Fruit fly (Drosophila melanogaster): Measurements from ENCODE around the gene GCS1.

The GCS1 gene

DNA sequence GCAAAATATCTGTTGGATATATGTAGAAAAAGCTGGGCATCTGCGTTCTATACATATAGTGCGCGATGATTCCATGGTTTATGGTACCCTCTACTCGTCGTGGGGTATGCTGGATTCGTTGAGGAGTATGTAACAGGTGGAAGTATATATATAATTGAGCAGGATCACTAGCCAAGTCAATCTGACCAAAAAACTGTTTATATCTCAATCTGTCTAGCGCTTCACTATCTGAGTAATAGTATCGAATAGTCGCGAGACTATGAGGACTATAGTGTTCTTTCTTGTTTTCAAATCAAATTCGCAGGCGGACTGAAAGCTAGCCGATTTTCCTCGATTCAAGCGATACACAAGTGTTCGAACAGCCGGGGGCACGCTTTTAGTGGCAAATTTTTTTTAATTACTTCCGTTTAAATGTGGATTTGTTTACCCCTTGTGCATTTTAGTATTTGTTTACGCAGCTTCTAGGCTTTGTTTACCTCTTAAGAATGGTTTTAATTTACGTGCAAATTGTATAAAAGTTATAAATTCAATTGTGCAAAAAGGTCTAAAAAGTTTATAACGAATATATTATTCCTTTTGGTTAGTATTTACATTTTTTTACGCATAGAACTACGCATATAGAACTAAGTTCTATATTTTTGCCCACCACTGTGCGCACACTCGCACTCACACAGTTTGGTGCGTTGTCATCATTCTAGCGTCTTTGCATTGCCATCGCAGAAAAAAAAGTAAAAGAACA, 43.0 kb upstream of the GCS1 start (continued):
- peak; percentile 85 for TF ChIP-seq CG13624 (GFP tag; optimal IDR thresholded peaks at IDR 0.05)
- TF ChIP-seq Abd-B (GFP tag; optimal IDR thresholded peaks at IDR 0.05): peak; percentile 74
- TF ChIP-seq gfzf (GFP tag; optimal IDR thresholded peaks at IDR 0.05): no peak
- peak; percentile 39 for TF ChIP-seq CG7928 (GFP tag; optimal IDR thresholded peaks at IDR 0.05)
- no peak for TF ChIP-seq CG1832 (GFP tag; optimal IDR thresholded peaks at IDR 0.05)
- no peak for TF ChIP-seq Scr (GFP tag; IDR thresholded peaks at IDR 0.05; ENCODE audit: partially characterized antibody)
- peak; percentile 63 for TF ChIP-seq slou (GFP tag; optimal IDR thresholded peaks at IDR 0.05)
- peak; percentile 47 for TF ChIP-seq CG3065 (GFP tag; optimal IDR thresholded peaks at IDR 0.05)
- peak; percentile 86 for TF ChIP-seq CG14014 (GFP tag; IDR thresholded peaks at IDR 0.05)
- peak; percentile 84 for TF ChIP-seq CG11247 (GFP tag; IDR thresholded peaks at IDR 0.05)
- TF ChIP-seq gsb (GFP tag; IDR thresholded peaks at IDR 0.05): peak; percentile 64
- peak; percentile 42 for TF ChIP-seq disco-r (GFP tag; optimal IDR thresholded peaks at IDR 0.05)
- peak; percentile 78 for TF ChIP-seq grau (tag; optimal IDR thresholded peaks at IDR 0.05)
- TF ChIP-seq CG17359 (tag; optimal IDR thresholded peaks at IDR 0.05): peak; percentile 80
- peak; percentile 77 for TF ChIP-seq gcm2 (GFP tag; optimal IDR thresholded peaks at IDR 0.05)
- TF ChIP-seq Med (GFP tag): peak; percentile 98
- TF ChIP-seq az2 (GFP tag; optimal IDR thresholded peaks at IDR 0.05): peak; percentile 73
- TF ChIP-seq CG1233 (GFP tag; optimal IDR thresholded peaks at IDR 0.05): peak; percentile 67
- TF ChIP-seq CG4730 (GFP tag; IDR thresholded peaks at IDR 0.05): peak; percentile 71
- TF ChIP-seq Lpt (GFP tag; optimal IDR thresholded peaks at IDR 0.05): no peak
- TF ChIP-seq trem (tag; optimal IDR thresholded peaks at IDR 0.05): peak; percentile 12
- no peak for TF ChIP-seq CG2116 (GFP tag; optimal IDR thresholded peaks at IDR 0.05)
- TF ChIP-seq Sox100B (GFP tag; optimal IDR thresholded peaks at IDR 0.05): peak; percentile 76
- TF ChIP-seq sob (GFP tag; IDR thresholded peaks at IDR 0.05): peak; percentile 90
- peak; percentile 86 for TF ChIP-seq rib (GFP tag; IDR thresholded peaks at IDR 0.05)
- no peak for TF ChIP-seq CG14860 (GFP tag; IDR thresholded peaks at IDR 0.05; ENCODE audit: partially characterized antibody)
- peak; percentile 13 for TF ChIP-seq CG12104 (GFP tag; optimal IDR thresholded peaks at IDR 0.05)
- no peak for TF ChIP-seq btn (GFP tag; optimal IDR thresholded peaks at IDR 0.05)
- peak; percentile 18; the same call in 1 of the 2 replicates for TF ChIP-seq gt (GFP tag; IDR thresholded peaks at IDR 0.05)
- peak; percentile 84 for TF ChIP-seq lmd (GFP tag; IDR thresholded peaks at IDR 0.05)
- TF ChIP-seq CG30431 (GFP tag; optimal IDR thresholded peaks at IDR 0.05): peak; percentile 79
- no peak for TF ChIP-seq nom (GFP tag; optimal IDR thresholded peaks at IDR 0.05)
- peak; percentile 61 for TF ChIP-seq cas (GFP tag; IDR thresholded peaks at IDR 0.05)
- TF ChIP-seq CG4328 (GFP tag; optimal IDR thresholded peaks at IDR 0.05): peak; percentile 48
- TF ChIP-seq CG10147 (GFP tag; optimal IDR thresholded peaks at IDR 0.05): peak; percentile 73
- peak; percentile 46; the same call in 1 of the 2 replicates for TF ChIP-seq Poxn (GFP tag; IDR thresholded peaks at IDR 0.05)
- TF ChIP-seq CG13424 (tag; optimal IDR thresholded peaks at IDR 0.05): peak; percentile 78
- TF ChIP-seq dimm (GFP tag; IDR thresholded peaks at IDR 0.05): peak; percentile 69
- peak; percentile 87 for TF ChIP-seq CG2678 (tag; optimal IDR thresholded peaks at IDR 0.05)
- peak; percentile 77 for TF ChIP-seq pnt (GFP tag; optimal IDR thresholded peaks at IDR 0.05)
- peak; percentile 70 for TF ChIP-seq CG5180 (GFP tag; optimal IDR thresholded peaks at IDR 0.05)
- TF ChIP-seq Hand (GFP tag; optimal IDR thresholded peaks at IDR 0.05): peak; percentile 61
- peak; percentile 85 for TF ChIP-seq al (GFP tag; IDR thresholded peaks at IDR 0.05)
- TF ChIP-seq CG12236 (GFP tag; optimal IDR thresholded peaks at IDR 0.05): peak; percentile 35
- peak; percentile 70 for TF ChIP-seq schlank (tag; optimal IDR thresholded peaks at IDR 0.05)
- TF ChIP-seq Dref (GFP tag; IDR thresholded peaks at IDR 0.05): 0 out of 2 replicates have a peak, but pooled peaks have one; percentile 3
- TF ChIP-seq Hr51 (GFP tag; optimal IDR thresholded peaks at IDR 0.05): peak; percentile 72 to 76
- TF ChIP-seq ind (GFP tag; optimal IDR thresholded peaks at IDR 0.05): peak; percentile 87
- TF ChIP-seq Lhr (GFP tag; optimal IDR thresholded peaks at IDR 0.05): peak; percentile 41
